Worm (Caenorhabditis elegans): ENCODE measurements around the gene F41E6.5.

The F41E6.5 gene

DNA sequence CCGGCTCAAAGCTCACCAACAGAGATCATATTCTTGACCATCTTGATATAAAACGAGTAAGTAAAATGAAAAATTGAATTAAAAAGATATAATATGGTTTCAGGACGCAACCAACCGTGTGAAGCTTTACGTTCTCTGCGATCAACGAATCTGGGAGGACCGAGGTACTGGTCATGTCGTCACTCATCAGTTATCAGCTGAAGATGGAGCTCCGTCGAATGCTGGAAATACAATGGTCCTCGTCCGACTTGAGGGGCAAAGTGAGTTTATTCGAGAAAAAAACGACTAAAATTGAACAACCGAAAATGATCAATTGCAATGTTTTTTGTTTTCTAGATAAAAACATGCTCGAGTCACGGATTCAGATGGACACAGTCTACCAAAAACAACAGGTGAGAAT, 5.2 kb downstream of the F41E6.5 start:
- no peak for TF ChIP-seq chd-7 (tag; optimal IDR thresholded peaks at IDR 0.05)
- TF ChIP-seq akir-1 (GFP tag; optimal IDR thresholded peaks at IDR 0.05): no peak
- no peak for TF ChIP-seq lin-54 (GFP tag; optimal IDR thresholded peaks at IDR 0.05)

DNA sequence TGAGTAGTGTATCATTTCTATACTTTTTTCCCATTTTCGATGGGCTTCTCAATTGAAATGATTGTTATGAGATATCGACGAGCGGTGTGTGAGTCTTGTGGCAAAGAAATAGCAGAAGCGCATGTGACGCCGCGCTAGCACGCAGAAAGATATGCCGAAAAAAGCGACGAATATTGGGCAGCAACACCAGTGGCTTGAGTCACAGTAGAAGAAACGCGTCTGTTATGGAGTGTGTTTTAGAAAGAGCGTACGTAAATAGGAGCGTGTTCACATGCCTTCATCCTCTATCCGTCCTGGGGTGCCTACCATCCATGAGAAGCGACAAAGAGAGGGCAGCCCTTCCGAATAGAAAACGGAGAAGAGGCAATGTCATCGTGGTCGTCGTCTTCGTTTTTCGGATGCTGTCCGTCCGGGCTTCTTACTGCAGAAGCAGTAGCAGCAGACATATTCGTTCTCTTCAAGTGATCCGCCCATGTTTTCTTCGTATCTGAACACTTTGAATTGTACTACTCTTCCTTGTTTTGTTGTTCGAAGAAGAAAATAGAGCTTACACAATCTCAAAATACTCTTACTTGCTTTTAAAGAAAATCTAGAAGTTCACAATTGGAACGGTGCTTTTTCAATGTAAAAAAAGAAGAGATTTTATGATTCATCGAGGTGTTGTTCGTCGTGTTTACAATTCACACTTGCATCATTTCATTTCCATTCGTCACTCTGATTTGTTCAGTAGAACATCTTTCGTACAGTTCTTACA, 6.7 kb downstream of the F41E6.5 start:
- peak; percentile 22 for TF ChIP-seq F52B5.7 (tag; optimal IDR thresholded peaks at IDR 0.05)
- 0 out of 2 replicates have a peak, but pooled peaks have one; percentile 30 for TF ChIP-seq nhr-120 (GFP tag; IDR thresholded peaks at IDR 0.05)
- 0 out of 2 replicates have a peak, but pooled peaks have one; percentile 5 for TF ChIP-seq hmg-1.2 (GFP tag; IDR thresholded peaks at IDR 0.05)
- TF ChIP-seq Y95B8A.8 (GFP tag; IDR thresholded peaks at IDR 0.05): no peak
- TF ChIP-seq ceh-91 (GFP tag; IDR thresholded peaks at IDR 0.05): no peak
- TF ChIP-seq pha-4 (tag; optimal IDR thresholded peaks at IDR 0.05): no peak
- TF ChIP-seq T07F8.4 (tag; optimal IDR thresholded peaks at IDR 0.05): no peak
- TF ChIP-seq aptf-3 (GFP tag; IDR thresholded peaks at IDR 0.05): 0 out of 2 replicates have a peak, but pooled peaks have one; percentile 7
- peak; percentile 54; the same call in 1 of the 2 replicates for TF ChIP-seq zfh-2 (GFP tag; conservative IDR thresholded peaks at IDR 0.05)
- TF ChIP-seq lin-26 (GFP tag; IDR thresholded peaks at IDR 0.05): peak; percentile 66; the same call in 1 of the 2 replicates
- TF ChIP-seq repo-1 (tag; optimal IDR thresholded peaks at IDR 0.05): peak; percentile 31
- TF ChIP-seq chd-7 (tag; optimal IDR thresholded peaks at IDR 0.05): peak; percentile 38
- TF ChIP-seq lin-35 (GFP tag; optimal IDR thresholded peaks at IDR 0.05): peak in 1 of 3 experiments; percentile 11
- TF ChIP-seq cebp-1 (GFP tag; IDR thresholded peaks at IDR 0.05): no peak
- peak; percentile 36 for TF ChIP-seq cebp-1 (tag; optimal IDR thresholded peaks at IDR 0.05)

- no peak for TF ChIP-seq T26A5.8 (tag; optimal IDR thresholded peaks at IDR 0.05)
- peak; percentile 10 for TF ChIP-seq ZK185.1 (tag; optimal IDR thresholded peaks at IDR 0.05; ENCODE audit: poor library complexity, severe bottlenecking)
- TF ChIP-seq ccch-3 (GFP tag; optimal IDR thresholded peaks at IDR 0.05): no peak
- peak; percentile 67 for TF ChIP-seq nhr-80 (tag; optimal IDR thresholded peaks at IDR 0.05)
- peak; percentile 23 for TF ChIP-seq F23B12.7 (tag; optimal IDR thresholded peaks at IDR 0.05; ENCODE audit: insufficient read depth)
- no peak for TF ChIP-seq hmg-20 (GFP tag; IDR thresholded peaks at IDR 0.05)
- TF ChIP-seq bed-1 (GFP tag; IDR thresholded peaks at IDR 0.05): no peak
- TF ChIP-seq zfh-2 (GFP tag; conservative IDR thresholded peaks at IDR 0.05): 0 out of 2 replicates have a peak, but pooled peaks have one; percentile 8
- 0 out of 2 replicates have a peak, but pooled peaks have one; percentile 23 for TF ChIP-seq aptf-3 (GFP tag; IDR thresholded peaks at IDR 0.05)
- TF ChIP-seq pha-4 (tag; optimal IDR thresholded peaks at IDR 0.05): peak; percentile 68
- no peak for TF ChIP-seq zim-3 (tag; optimal IDR thresholded peaks at IDR 0.05)
- 0 out of 2 replicates have a peak, but pooled peaks have one; percentile 18 for TF ChIP-seq B0336.3 (GFP tag; IDR thresholded peaks at IDR 0.05)
Observed at ce11 chrV:8610633-8611404, 7.5 kb downstream of the F41E6.5 start, which contains the start of gene fip-4. TSS of gene fip-4 (minus strand) at chrV:8611268.

DNA sequence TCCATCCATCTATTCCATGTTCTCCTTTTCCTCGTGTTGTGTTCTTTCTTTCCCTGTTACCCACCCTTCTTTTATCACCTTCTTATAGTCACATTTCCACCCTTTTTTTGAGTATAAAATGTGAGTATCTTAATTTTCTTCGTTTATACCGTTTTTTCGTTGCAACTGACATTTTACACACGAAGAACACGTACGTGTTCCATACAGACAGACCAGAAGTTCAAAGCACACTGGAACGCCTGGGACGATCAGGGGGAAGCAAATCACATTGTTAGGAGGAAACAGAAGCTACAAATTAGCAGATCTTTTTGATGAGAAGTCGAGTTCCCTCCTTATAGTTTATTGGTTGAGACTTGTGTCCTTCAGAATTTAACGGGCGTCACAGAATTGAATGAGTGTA, 12.4 kb downstream of the F41E6.5 start:
- no peak for TF ChIP-seq hrde-1 (tag; optimal IDR thresholded peaks at IDR 0.05; ENCODE audit: borderline replicate concordance)
- no peak for TF ChIP-seq F22D6.2 (tag; optimal IDR thresholded peaks at IDR 0.05)
- TF ChIP-seq ztf-6 (GFP tag; IDR thresholded peaks at IDR 0.05): no peak
- TF ChIP-seq madf-3 (GFP tag; IDR thresholded peaks at IDR 0.05): 0 out of 2 replicates have a peak, but pooled peaks have one; percentile 29
- TF ChIP-seq hmg-20 (GFP tag; IDR thresholded peaks at IDR 0.05): no peak
- TF ChIP-seq bed-1 (GFP tag; IDR thresholded peaks at IDR 0.05): no peak
- TF ChIP-seq ekl-4 (GFP tag; IDR thresholded peaks at IDR 0.05): peak; percentile 22; the same call in 1 of the 2 replicates
- TF ChIP-seq him-1 (tag; optimal IDR thresholded peaks at IDR 0.05): peak; percentile 23
- TF ChIP-seq B0336.3 (GFP tag; IDR thresholded peaks at IDR 0.05): 0 out of 2 replicates have a peak, but pooled peaks have one; percentile 16
- no peak for TF ChIP-seq Y56A3A.18 (GFP tag; IDR thresholded peaks at IDR 0.05)
- no peak for TF ChIP-seq aptf-3 (GFP tag; IDR thresholded peaks at IDR 0.05)
- no peak for TF ChIP-seq lin-54 (GFP tag; optimal IDR thresholded peaks at IDR 0.05)
- no peak for TF ChIP-seq lsl-1 (GFP tag; optimal IDR thresholded peaks at IDR 0.05)
